Fruit fly (Drosophila melanogaster) Kc167 (cell line): ENCODE results near the gene Zasp66.

Experiments used
- Myc ChIP-seq: fragments of >200 bp; optimal IDR thresholded peaks from 2 replicates; lab custom pipeline; 2017; ENCODE audit warnings: missing external identifiers
- Sin3A ChIP-seq: fragments of >200 bp; optimal IDR thresholded peaks from 2 replicates; lab custom pipeline; 2018; ENCODE audit warnings: missing external identifiers
- h ChIP-seq: fragments of >200 bp; optimal IDR thresholded peaks from 3 replicates; lab custom pipeline; 2018; ENCODE audit warnings: missing external identifiers
- insv ChIP-seq: fragments of >200 bp; optimal IDR thresholded peaks from 3 replicates; lab custom pipeline; 2018; ENCODE audit warnings: missing external identifiers
- psq ChIP-seq: fragments of >200 bp; optimal IDR thresholded peaks from 2 replicates; lab custom pipeline; 2017; ENCODE audit warnings: missing external identifiers
- ttk ChIP-seq: sonication (Bioruptor generic); optimal IDR thresholded peaks from 2 replicates; lab custom pipeline; 2017; ENCODE audit warnings: missing external identifiers

Zasp66 gene

DNA sequence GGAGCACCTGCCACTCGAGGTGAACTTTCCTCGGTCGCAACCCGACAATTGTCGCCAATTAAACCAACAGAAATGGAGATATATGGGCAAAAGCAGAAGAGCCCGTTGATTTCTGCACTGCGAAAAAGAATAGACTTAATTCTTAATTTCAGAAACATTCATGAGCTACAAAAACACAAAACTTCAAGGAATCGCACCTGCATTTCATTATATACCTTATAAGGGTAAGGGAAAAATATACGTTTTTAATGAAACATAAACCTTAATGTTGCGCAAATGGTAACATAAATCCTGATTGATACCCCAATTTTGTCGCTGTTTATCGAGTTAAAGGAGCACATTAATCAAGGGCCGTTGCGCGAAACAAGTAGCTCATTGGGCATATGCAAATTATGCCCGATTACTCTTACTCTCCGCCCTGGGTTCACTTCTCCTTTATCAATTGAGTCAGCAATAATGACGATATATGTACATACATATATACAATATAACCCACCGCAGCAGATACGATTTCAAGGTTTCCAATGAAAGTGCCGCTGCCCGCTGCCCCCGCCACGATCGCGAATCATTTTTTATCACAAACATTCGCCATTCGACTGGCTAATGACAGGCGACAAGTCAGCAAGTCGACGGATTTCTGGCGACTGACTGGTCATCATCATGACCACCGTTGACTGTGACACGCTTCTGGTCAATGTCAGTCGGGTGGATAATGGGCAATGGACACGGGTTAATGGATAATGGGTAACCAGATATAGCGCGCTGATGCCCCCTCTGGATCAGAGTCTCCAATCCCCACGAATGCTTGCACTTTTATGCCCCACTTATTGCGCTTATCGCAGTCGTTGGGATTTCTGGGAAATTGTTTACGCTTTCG, 37.9 kb downstream of the Zasp66 start:
- TF ChIP-seq ttk (lab: Kevin White, UChicago) (no peak), Sin3A (lab: Kevin White, UChicago) (no peak), h (lab: Kevin White, UChicago) (no peak), Myc (lab: Kevin White, UChicago) (no peak), insv (no peak), psq (lab: Kevin White, UChicago) (no peak)

DNA sequence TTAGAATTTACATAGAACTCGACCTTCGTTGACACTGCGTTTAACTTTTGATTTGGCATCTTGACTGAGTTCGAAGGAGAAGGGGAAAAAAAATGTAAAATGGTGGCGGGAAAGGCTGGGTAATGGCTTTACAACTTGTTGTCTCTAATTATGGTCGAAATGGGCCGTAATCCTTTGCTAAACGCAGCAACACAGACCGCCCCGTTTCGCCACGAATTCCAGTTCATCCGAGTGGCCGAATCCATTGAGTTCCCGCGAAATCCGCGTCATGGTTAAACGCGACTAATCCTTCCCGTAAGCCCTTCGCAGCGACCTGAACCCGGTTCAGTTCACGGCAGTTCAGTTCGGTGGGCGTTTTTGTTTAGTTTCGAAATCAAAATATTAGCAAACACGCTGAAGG, 41.9 kb downstream of the Zasp66 start:
- no peak for TF ChIP-seq Myc (lab: Kevin White, UChicago)
- TF ChIP-seq Sin3A (lab: Kevin White, UChicago), result no peak
- TF ChIP-seq insv, result no peak
- TF ChIP-seq h (lab: Kevin White, UChicago), result no peak

DNA sequence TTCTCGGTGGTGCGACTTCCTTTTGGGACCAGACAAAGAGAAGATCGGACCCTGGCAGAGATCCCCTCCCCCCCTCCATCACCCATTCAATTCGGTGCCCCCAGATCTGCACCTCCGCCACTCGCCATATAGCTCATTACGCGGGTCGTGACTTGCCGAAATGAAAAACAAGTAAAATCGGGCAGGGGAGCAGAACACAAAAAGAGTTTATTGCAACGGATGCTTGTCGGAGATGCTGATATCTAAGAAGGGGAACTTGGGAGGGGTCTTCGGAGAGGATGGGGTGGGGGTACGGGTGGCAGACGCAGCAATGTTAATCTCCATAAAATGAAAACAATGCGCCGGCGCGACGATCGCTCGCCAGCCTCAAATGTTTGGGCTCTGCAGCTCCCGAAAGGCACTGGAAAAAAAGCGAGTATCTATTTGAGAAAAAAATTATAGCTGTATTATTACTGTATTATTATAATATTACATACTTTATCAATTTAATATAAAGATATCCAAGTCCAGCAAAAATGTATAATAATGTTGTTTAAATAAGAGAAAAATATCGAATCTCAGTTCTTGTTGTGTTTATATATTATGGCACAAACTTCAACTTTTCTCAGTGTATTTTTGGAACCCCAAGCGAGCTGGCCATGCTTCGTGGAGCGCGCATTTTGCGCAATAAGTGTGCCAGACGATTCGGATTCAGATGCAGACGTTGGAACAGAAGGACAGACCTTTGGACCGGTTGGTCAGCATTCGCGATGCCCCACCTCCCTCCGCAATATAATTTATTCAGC, 43.8 kb downstream of the Zasp66 start:
- TF ChIP-seq psq (lab: Kevin White, UChicago), result no peak
- TF ChIP-seq insv, result no peak
- no peak for TF ChIP-seq h (lab: Kevin White, UChicago)
- no peak for TF ChIP-seq Myc (lab: Kevin White, UChicago)
- no peak for TF ChIP-seq ttk (lab: Kevin White, UChicago)
- no peak for TF ChIP-seq Sin3A (lab: Kevin White, UChicago)

DNA sequence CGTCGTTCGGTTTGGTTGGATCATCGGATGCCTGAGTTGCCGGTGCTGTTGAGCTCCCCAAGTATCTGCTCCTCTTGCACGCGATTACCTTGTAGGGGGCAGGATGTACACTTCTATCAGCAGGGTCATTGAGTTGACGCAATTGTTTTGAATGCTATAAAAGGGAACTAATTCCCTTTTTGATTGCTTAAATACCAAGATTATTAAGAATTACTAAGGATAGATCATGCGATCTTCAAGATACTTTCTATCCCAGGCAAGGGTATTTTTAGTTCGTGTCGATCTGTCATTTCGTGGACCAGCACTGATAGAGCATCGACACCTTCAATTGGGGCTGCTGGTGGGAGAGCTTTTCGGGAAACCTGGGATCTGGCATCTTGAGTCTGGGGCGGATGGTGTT, 44.9 kb downstream of the Zasp66 start:
- TF ChIP-seq h (lab: Kevin White, UChicago) (no peak), ttk (lab: Kevin White, UChicago) (no peak), psq (lab: Kevin White, UChicago) (no peak), Sin3A (lab: Kevin White, UChicago) (no peak), Myc (lab: Kevin White, UChicago) (no peak), insv (no peak)

DNA sequence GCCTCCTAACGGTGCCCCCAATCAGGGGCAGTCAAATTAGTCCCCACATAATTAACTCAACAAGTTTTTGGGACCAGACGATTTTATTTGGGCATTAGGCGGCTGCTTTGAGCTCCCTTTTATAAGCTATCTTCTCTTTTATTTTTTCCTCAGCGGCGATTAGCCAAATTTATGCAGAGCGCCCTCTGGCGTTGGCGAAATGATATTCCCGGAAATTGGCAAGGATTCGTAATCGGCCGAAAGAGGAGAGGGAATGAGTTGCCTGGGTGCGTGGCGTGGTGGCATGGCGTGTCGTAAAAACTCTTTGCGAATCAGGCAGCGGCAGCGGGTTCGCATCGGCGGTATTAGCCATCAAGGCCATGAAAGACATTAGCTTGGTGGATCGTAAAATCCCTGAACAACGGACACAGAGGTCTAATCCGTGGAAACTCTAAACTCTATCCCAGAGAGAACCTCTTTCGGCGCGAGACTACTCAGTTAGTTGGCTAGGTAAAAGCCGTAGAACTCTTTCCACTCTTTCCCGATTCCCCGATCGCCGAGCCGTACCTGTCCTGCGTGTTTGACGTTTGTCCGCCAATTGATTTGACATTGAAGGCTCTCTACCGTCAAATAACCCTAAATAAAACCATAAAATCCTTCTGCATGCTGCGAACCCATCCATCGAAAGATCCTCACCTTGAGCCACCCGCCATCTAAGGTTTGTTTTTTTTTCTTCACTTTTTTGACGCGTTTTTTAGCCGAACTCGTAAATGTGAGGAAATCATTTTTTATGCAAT, 45.9 kb downstream of the Zasp66 start:
- TF ChIP-seq psq (lab: Kevin White, UChicago) (no peak), insv (no peak), ttk (lab: Kevin White, UChicago) (no peak), Sin3A (lab: Kevin White, UChicago) (no peak), Myc (lab: Kevin White, UChicago) (no peak), h (lab: Kevin White, UChicago) (no peak)

DNA sequence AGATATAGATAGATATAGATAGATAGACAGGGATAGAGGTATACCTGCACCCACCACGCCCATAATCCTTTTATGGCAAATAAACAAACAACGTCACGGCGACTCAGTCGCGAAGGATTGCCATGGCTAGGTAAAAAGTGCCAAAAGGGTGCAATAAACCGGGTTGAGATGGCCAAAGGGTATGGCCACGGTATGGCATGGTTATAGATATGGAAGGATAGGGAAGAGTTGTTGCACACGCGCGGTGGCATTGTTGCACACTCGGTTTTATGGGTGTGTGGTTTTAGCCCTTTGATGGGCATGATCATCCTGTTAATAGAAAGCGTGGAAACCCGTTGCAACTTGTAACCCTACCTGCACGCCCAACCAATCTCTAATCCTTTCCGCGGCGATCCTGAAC, 46.8 kb downstream of the Zasp66 start:
- TF ChIP-seq Sin3A (lab: Kevin White, UChicago) (no peak), insv (no peak), psq (lab: Kevin White, UChicago) (no peak), Myc (lab: Kevin White, UChicago) (no peak), ttk (lab: Kevin White, UChicago) (no peak), h (lab: Kevin White, UChicago) (no peak)

DNA sequence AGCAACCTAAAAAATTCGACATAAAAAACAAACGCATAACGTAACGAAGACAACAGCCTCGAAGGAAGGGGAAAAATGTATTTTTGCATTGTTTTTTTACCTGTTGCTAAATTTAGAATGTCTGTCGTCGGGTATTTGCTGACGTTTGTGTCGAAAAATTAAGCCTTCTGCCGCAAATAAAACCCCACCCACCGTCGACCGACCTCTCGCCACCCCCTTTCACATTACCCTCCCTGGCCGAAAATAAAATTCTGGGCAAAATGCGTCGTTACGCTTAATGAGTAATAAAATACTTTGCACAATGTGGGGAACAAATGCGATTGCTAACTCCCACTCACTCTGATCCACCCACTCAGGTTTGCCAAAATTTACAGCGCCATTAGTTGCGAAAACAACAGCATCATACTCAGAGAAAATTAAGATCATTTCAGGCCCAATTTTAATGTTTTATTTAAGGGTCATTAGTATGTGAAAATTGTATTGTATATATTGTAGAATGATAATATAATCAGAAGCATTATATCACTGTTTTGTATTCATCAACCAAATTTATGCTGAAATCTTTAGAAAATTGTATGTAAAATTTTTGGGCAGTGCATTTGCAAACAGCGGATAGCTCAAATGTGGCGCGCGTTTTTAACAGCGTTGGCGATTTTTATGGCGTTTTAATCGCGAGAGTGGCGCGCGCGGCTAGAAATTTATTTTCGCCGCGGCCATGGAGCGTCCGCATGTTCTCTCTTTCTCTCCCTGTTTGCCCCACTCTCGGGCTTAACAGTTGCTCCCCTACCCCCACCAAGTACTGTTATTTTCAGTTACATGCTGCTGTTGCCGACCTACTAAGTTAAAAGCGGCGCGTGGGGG, 48.3 kb downstream of the Zasp66 start:
- TF ChIP-seq insv (no peak), psq (lab: Kevin White, UChicago) (no peak), ttk (lab: Kevin White, UChicago) (no peak), h (lab: Kevin White, UChicago) (no peak), Sin3A (lab: Kevin White, UChicago) (no peak), Myc (lab: Kevin White, UChicago) (no peak)

DNA sequence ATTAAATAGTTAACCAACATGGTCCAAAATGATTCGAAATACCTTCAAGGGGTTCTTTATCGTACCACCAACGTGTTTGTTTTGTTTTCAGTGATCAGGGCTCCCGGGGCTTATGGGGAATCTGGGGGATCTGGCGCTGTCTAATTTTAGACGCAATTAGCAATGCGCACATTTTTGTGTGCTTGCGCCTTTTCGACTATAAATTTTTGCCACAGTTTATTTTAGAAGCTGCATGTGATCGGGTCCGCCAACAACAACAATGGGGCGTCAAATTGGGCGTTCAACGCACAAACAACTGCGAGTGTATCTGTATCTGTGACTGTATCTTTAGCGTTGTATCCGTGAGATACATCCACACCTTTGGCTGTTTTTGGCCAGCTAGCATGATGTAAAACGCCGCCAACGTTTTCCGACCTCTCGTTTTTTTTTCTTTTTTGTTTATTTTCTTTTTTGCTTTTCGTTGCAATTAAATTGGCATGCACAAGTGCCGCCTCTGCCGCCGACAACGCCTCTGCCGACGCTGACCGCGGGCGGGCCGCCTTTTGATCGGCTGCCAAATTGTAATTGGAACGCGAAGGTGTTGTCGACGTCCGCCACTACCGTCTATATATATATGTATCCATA, 49.3 kb downstream of the Zasp66 start:
- TF ChIP-seq h (lab: Kevin White, UChicago) (no peak), Sin3A (lab: Kevin White, UChicago) (no peak), insv (no peak), psq (lab: Kevin White, UChicago) (no peak), ttk (lab: Kevin White, UChicago) (no peak), Myc (lab: Kevin White, UChicago) (no peak)

DNA sequence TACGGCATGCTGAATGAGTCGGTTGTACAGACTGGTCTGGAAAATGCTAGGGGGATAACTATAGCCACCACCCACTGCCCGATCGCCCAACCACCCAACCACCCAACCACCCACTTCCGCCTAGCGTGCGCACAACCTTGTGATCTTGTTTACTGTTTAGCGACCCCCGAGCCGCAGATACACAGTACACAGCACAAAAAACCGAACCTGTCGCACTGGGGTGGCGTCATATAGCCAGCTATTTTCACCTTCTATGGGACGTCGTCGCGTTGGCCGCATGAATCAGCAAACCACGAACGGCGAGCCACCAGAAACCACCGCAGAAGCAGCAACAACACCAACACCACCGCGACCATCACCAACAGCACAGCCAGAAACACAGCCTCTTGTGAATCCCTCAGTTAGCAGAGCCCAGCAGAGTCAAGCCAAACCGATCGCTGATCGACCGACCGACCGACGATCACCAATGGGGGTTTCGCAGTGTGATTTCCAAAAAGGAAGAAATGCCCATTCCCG, 50.9 kb downstream of the Zasp66 start:
- no peak for TF ChIP-seq insv
- no peak for TF ChIP-seq h (lab: Kevin White, UChicago)
- TF ChIP-seq Sin3A (lab: Kevin White, UChicago), result no peak
- no peak for TF ChIP-seq ttk (lab: Kevin White, UChicago)
- TF ChIP-seq Myc (lab: Kevin White, UChicago), result no peak
- TF ChIP-seq psq (lab: Kevin White, UChicago), result no peak
